Fruit fly (Drosophila melanogaster): ENCODE measurements around the gene CG11920.

DNA sequence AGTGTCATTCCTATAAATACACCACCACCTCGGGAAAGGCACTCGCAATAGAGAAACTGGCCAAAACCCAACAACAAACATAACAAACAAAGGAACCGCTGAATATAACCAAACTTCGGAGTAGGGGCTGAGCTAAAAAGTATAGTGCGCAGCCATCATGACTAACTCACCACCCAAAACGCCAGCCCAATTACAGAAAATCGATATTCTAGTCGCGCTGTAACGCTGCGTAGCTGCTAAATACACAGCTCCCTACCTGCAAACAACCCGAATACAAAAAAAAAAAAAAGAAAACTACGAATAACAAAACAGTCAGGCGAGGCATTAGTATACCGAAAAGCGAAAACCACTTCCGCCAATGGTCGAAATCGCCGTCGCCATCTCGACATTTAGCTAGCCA is 24.0 kb upstream of the CG11920 start:
- no peak for TF ChIP-seq Lpt (GFP tag; optimal IDR thresholded peaks at IDR 0.05)
- no peak for TF ChIP-seq CG7368 (GFP tag; optimal IDR thresholded peaks at IDR 0.05)
- TF ChIP-seq ss (GFP tag; optimal IDR thresholded peaks at IDR 0.05) = no peak
- TF ChIP-seq CG6792 (GFP tag; optimal IDR thresholded peaks at IDR 0.05) = no peak
- no peak for TF ChIP-seq CG10631 (GFP tag; optimal IDR thresholded peaks at IDR 0.05)
- TF ChIP-seq OdsH (GFP tag; optimal IDR thresholded peaks at IDR 0.05) = no peak
- no peak for TF ChIP-seq spab (GFP tag; optimal IDR thresholded peaks at IDR 0.05)

All from whole organism, prepupa.